Fruit fly (Drosophila melanogaster) whole organism, wandering third instar larva: ENCODE results near the gene CG9106.

Experiments used
- Abd-B ChIP-seq: fragments of >200 bp; optimal IDR thresholded peaks from 2 replicates; lab custom pipeline; 2017; ENCODE audit warnings: missing biosample characterization, missing genetic modification characterization
- Dfd ChIP-seq: fragments of >200 bp; optimal IDR thresholded peaks from 2 replicates; lab custom pipeline; 2017; ENCODE audit warnings: missing biosample characterization, missing genetic modification characterization
- Dif ChIP-seq: fragments of 200-275, 200-300 bp; sonication (Bioruptor generic); optimal IDR thresholded peaks from 2 replicates; lab custom pipeline; 2018; ENCODE audit warnings: missing biosample characterization, missing genetic modification characterization; ENCODE audit not compliant: partially characterized antibody
- Hr78 ChIP-seq: fragments of >200 bp; optimal IDR thresholded peaks from 2 replicates; lab custom pipeline; 2017; ENCODE audit warnings: missing biosample characterization, missing genetic modification characterization
- Myc ChIP-seq: fragments of >200 bp; optimal IDR thresholded peaks from 2 replicates; lab custom pipeline; 2017
- Rel ChIP-seq, 2 experiments: fragments of 200-800 bp; sonication (Bioruptor generic) in 1 of 2; optimal IDR thresholded peaks; 2 replicates in 1 of 2; 3 replicates in 1 of 2; lab custom pipeline; 2016 to 2019; ENCODE audit warnings: mild to moderate bottlenecking in 2 of 2, missing biosample characterization in 2 of 2, missing genetic modification characterization in 2 of 2, moderate library complexity in 1 of 2
- brk ChIP-seq: fragments of 200-800 bp; sonication (Bioruptor generic); optimal IDR thresholded peaks from 2 replicates; lab custom pipeline; 2016; ENCODE audit warnings: missing biosample characterization, mild to moderate bottlenecking, missing genetic modification characterization
- dsf ChIP-seq: sonication (Bioruptor generic); optimal IDR thresholded peaks from 2 replicates; lab custom pipeline; 2016; ENCODE audit warnings: missing biosample characterization, missing genetic modification characterization, borderline replicate concordance
- ey ChIP-seq: fragments of 200-800 bp; sonication (Bioruptor generic); optimal IDR thresholded peaks from 2 replicates; lab custom pipeline; 2016; ENCODE audit warnings: missing biosample characterization, missing genetic modification characterization
- h ChIP-seq: fragments of 200-800 bp; sonication (Bioruptor generic); optimal IDR thresholded peaks from 3 replicates; lab custom pipeline; 2016; ENCODE audit warnings: missing biosample characterization, mild to moderate bottlenecking, missing genetic modification characterization
- pan ChIP-seq: fragments of >200 bp; optimal IDR thresholded peaks from 2 replicates; lab custom pipeline; 2017
- psq ChIP-seq: fragments of 200-800 bp; sonication (Bioruptor generic); optimal IDR thresholded peaks from 3 replicates; lab custom pipeline; 2017; ENCODE audit warnings: missing biosample characterization, mild to moderate bottlenecking, missing genetic modification characterization, moderate library complexity
- sv ChIP-seq: fragments of 200-800 bp; sonication (Bioruptor generic); optimal IDR thresholded peaks from 3 replicates; lab custom pipeline; 2016; ENCODE audit warnings: missing biosample characterization, missing genetic modification characterization
- usp ChIP-seq: fragments of >200 bp; optimal IDR thresholded peaks from 2 replicates; lab custom pipeline; 2017; ENCODE audit warnings: missing biosample characterization, missing genetic modification characterization

DNA sequence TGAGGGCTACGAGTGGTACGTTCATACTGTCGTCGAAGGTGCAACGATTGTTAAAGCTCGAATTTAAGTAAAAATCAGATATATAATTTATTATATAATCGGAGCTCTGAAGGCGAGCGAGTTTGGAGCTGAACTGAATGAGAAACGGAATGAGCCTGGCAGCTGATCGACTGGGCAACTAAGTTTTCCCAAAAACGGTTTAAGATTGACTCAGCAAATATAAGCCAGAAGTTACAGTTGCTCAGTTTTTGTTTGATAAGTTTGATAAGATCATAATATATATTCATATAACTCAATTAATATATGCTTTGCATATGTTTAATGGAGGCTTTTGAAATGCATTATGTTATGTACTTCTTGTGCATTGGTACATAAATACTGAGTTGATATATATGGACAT is 27.4 kb downstream of the CG9106 start, which contains the start of gene PPYR1:
- TF ChIP-seq brk (GFP tag; lab: Kevin White, UChicago) = no peak
- no peak for TF ChIP-seq Hr78 (GFP tag; lab: Kevin White, UChicago)
- TF ChIP-seq h (GFP tag; lab: Kevin White, UChicago) = no peak
- TF ChIP-seq dsf (GFP tag; lab: Kevin White, UChicago) = no peak
- no peak for TF ChIP-seq usp
- TF ChIP-seq Dif (GFP tag; lab: Kevin White, UChicago) = no peak
- TF ChIP-seq Dfd (GFP tag; lab: Kevin White, UChicago) = no peak
- TF ChIP-seq pan (lab: Kevin White, UChicago) = no peak
- no peak for TF ChIP-seq psq (GFP tag; lab: Kevin White, UChicago)
- no peak for TF ChIP-seq Rel (GFP tag; optimal IDR thresholded peaks at IDR 0.05; lab: Kevin White, UChicago)
- TF ChIP-seq Rel (tag; optimal IDR thresholded peaks at IDR 0.05; lab: Kevin White, UChicago) = no peak
- no peak for TF ChIP-seq Abd-B (GFP tag; lab: Kevin White, UChicago)
- no peak for TF ChIP-seq Myc
- no peak for TF ChIP-seq sv
- TF ChIP-seq ey (GFP tag; lab: Kevin White, UChicago) = no peak
